Worm (Caenorhabditis elegans) whole organism, L1 larva: Measurements from ENCODE around the gene Y56A3A.7.
A peak's percentile ranks its signal among the peaks of the same experiment; 100 is the strongest.

ENCODE experiments used
- C04F5.9 ChIP-seq: sonication (generic microtip); optimal IDR thresholded peaks from 2 replicates; lab custom pipeline; 2016; ENCODE audit warnings: missing genetic modification characterization, missing compliant biosample characterization
- C16A3.4 ChIP-seq: fragments of 150-350 bp; optimal IDR thresholded peaks from 2 replicates; lab custom pipeline; 2014; ENCODE audit warnings: missing biosample characterization, missing genetic modification characterization
- F16B12.6 ChIP-seq: fragments of 150-350 bp; optimal IDR thresholded peaks from 2 replicates; lab custom pipeline; 2014; ENCODE audit warnings: missing biosample characterization, missing genetic modification characterization
- Y116A8C.19 ChIP-seq: sonication (generic microtip); optimal IDR thresholded peaks from 2 replicates; lab custom pipeline; 2016; ENCODE audit warnings: missing compliant biosample characterization, missing genetic modification characterization, borderline replicate concordance
- alr-1 ChIP-seq: fragments of 200-800 bp; sonication (Bioruptor generic); optimal IDR thresholded peaks from 2 replicates; lab custom pipeline; 2018; ENCODE audit warnings: borderline replicate concordance, mild to moderate bottlenecking, missing genetic modification characterization, missing compliant biosample characterization
- blmp-1 ChIP-seq: fragments of 150-350 bp; optimal IDR thresholded peaks from 2 replicates; lab custom pipeline; 2014; ENCODE audit warnings: missing biosample characterization, missing genetic modification characterization
- ceh-63 ChIP-seq: fragments of 200-800 bp; sonication (Bioruptor generic); optimal IDR thresholded peaks from 2 replicates; lab custom pipeline; 2018; ENCODE audit warnings: mild to moderate bottlenecking, missing genetic modification characterization, missing compliant biosample characterization
- ceh-8 ChIP-seq: fragments of 200-800 bp; sonication (Bioruptor generic); optimal IDR thresholded peaks from 2 replicates; lab custom pipeline; 2018; ENCODE audit warnings: mild to moderate bottlenecking, missing genetic modification characterization, moderate library complexity, missing compliant biosample characterization
- ceh-88 ChIP-seq: fragments of 200-800 bp; sonication (Bioruptor generic); IDR thresholded peaks from 2 replicates; pipeline ENCODE4 v1.3.6; 2022; ENCODE audit warnings: missing genetic modification characterization, missing compliant biosample characterization
- ceh-90 ChIP-seq: sonication (generic microtip); optimal IDR thresholded peaks from 2 replicates; lab custom pipeline; 2016; ENCODE audit warnings: missing genetic modification characterization, missing compliant biosample characterization
- dpl-1 ChIP-seq, 3 experiments: fragments of 150-350 bp in 2 of 3; sonication (generic microtip) in 1 of 3; optimal IDR thresholded peaks; 2 replicates each; lab custom pipeline; 2014 to 2017; ENCODE audit warnings: missing biosample characterization in 3 of 3, missing genetic modification characterization in 3 of 3, missing genetic modification reagents in 3 of 3
- egl-13 ChIP-seq: sonication (generic microtip); optimal IDR thresholded peaks from 2 replicates; lab custom pipeline; 2016; ENCODE audit warnings: missing genotype, missing genetic modification reagents, missing genetic modification characterization, missing compliant biosample characterization
- elt-2 ChIP-seq: sonication (generic microtip); optimal IDR thresholded peaks from 2 replicates; lab custom pipeline; 2016; ENCODE audit warnings: missing genetic modification characterization, mild to moderate bottlenecking, inconsistent platforms, missing compliant biosample characterization, missing genetic modification reagents
- elt-3 ChIP-seq, 6 experiments: fragments of 150-350 bp in 1 of 6; sonication (generic microtip); optimal IDR thresholded peaks; 2 replicates each; lab custom pipeline; 2017 to 2018; ENCODE audit warnings: missing biosample characterization in 6 of 6, missing genetic modification characterization in 6 of 6, inconsistent platforms in 1 of 6
- ets-5 ChIP-seq: fragments of 200-800 bp; sonication (Bioruptor generic); IDR thresholded peaks from 2 replicates; pipeline ENCODE4 v1.3.6; 2022; ENCODE audit warnings: missing genetic modification characterization, missing compliant biosample characterization
- fkh-4 ChIP-seq: sonication (generic microtip); optimal IDR thresholded peaks from 2 replicates; lab custom pipeline; 2016; ENCODE audit warnings: missing compliant biosample characterization, missing genetic modification characterization, borderline replicate concordance
- grh-1 ChIP-seq: fragments of 200-800 bp; sonication (Bioruptor generic); IDR thresholded peaks from 2 replicates; pipeline ENCODE4 v1.3.6; 2022; ENCODE audit warnings: missing genetic modification reagents, missing genetic modification characterization, missing compliant biosample characterization
- hlh-17 ChIP-seq: fragments of 200-800 bp; sonication (Bioruptor generic); optimal IDR thresholded peaks from 2 replicates; lab custom pipeline; 2018; ENCODE audit warnings: missing genetic modification characterization, mild to moderate bottlenecking, missing compliant biosample characterization, moderate library complexity, borderline replicate concordance
- hlh-4 ChIP-seq: sonication (generic microtip); optimal IDR thresholded peaks from 2 replicates; lab custom pipeline; 2016; ENCODE audit warnings: mild to moderate bottlenecking, missing genetic modification characterization, missing compliant biosample characterization
- hpl-2 ChIP-seq: fragments of 150-350 bp; optimal IDR thresholded peaks from 2 replicates; lab custom pipeline; 2014; ENCODE audit warnings: missing biosample characterization, missing genetic modification reagents, missing genetic modification characterization
- irx-1 ChIP-seq: sonication (generic microtip); optimal IDR thresholded peaks from 2 replicates; lab custom pipeline; 2016; ENCODE audit warnings: missing genetic modification characterization, missing compliant biosample characterization
- isw-1 ChIP-seq: fragments of 200-800 bp; sonication (Bioruptor generic); IDR thresholded peaks from 2 replicates; pipeline ENCODE4 v1.3.6; 2022; ENCODE audit warnings: missing genetic modification characterization, missing compliant biosample characterization
- lin-14 ChIP-seq: fragments of 200-800 bp; sonication (Bioruptor generic); optimal IDR thresholded peaks from 2 replicates; lab custom pipeline; 2018; ENCODE audit warnings: mild to moderate bottlenecking, missing genetic modification characterization, moderate library complexity, missing compliant biosample characterization
- lin-15B ChIP-seq: fragments of 150-350 bp; sonication (generic microtip); optimal IDR thresholded peaks from 3 replicates; lab custom pipeline; 2014; ENCODE audit warnings: missing biosample characterization, missing genetic modification characterization
- lir-3 ChIP-seq: sonication (generic microtip); optimal IDR thresholded peaks from 2 replicates; lab custom pipeline; 2016; ENCODE audit warnings: mild to moderate bottlenecking, missing genetic modification characterization, moderate library complexity, missing compliant biosample characterization; ENCODE audit not compliant: poor library complexity
- mab-9 ChIP-seq: fragments of 200-800 bp; sonication (Bioruptor generic); IDR thresholded peaks from 2 replicates; pipeline ENCODE4 v1.3.6; 2022; ENCODE audit warnings: missing genetic modification reagents, missing genetic modification characterization, missing compliant biosample characterization
- mef-2 ChIP-seq: fragments of 150-350 bp; optimal IDR thresholded peaks from 2 replicates; lab custom pipeline; 2014; ENCODE audit warnings: missing biosample characterization, missing genetic modification characterization
- mep-1 ChIP-seq: fragments of 150-350 bp; optimal IDR thresholded peaks from 2 replicates; lab custom pipeline; 2014; ENCODE audit warnings: missing biosample characterization, missing genetic modification characterization
- nhr-11 ChIP-seq: fragments of 150-350 bp; optimal IDR thresholded peaks from 2 replicates; lab custom pipeline; 2014; ENCODE audit warnings: missing biosample characterization, missing genetic modification characterization
- nhr-12 ChIP-seq: sonication (generic microtip); optimal IDR thresholded peaks from 2 replicates; lab custom pipeline; 2017; ENCODE audit warnings: missing biosample characterization, missing genetic modification characterization
- nhr-20 ChIP-seq: sonication (generic microtip); optimal IDR thresholded peaks from 2 replicates; lab custom pipeline; 2016; ENCODE audit warnings: mild to moderate bottlenecking, missing genetic modification characterization, missing compliant biosample characterization
- nhr-237 ChIP-seq: fragments of 150-350 bp; optimal IDR thresholded peaks from 2 replicates; lab custom pipeline; 2014; ENCODE audit warnings: missing biosample characterization, missing genetic modification characterization
- nhr-47 ChIP-seq: sonication (generic microtip); optimal IDR thresholded peaks from 2 replicates; lab custom pipeline; 2016; ENCODE audit warnings: mild to moderate bottlenecking, missing genetic modification characterization, moderate library complexity, missing compliant biosample characterization
- nhr-71 ChIP-seq: sonication (generic microtip); optimal IDR thresholded peaks from 2 replicates; lab custom pipeline; 2016; ENCODE audit warnings: mild to moderate bottlenecking, missing genetic modification characterization, moderate library complexity, missing compliant biosample characterization
- nhr-77 ChIP-seq: fragments of 150-350 bp; optimal IDR thresholded peaks from 2 replicates; lab custom pipeline; 2014; ENCODE audit warnings: missing biosample characterization, missing genetic modification characterization
- nhr-85 ChIP-seq: sonication (generic microtip); peaks from one replicate; lab custom pipeline; 2016; ENCODE audit warnings: missing genetic modification characterization, inconsistent platforms, missing compliant biosample characterization
- nhr-90 ChIP-seq: sonication (generic microtip); optimal IDR thresholded peaks from 2 replicates; lab custom pipeline; 2016; ENCODE audit warnings: mild to moderate bottlenecking, missing genetic modification characterization, missing compliant biosample characterization; ENCODE audit not compliant: poor library complexity
- pax-3 ChIP-seq: fragments of 200-800 bp; sonication (Bioruptor generic); optimal IDR thresholded peaks from 2 replicates; lab custom pipeline; 2018; ENCODE audit warnings: mild to moderate bottlenecking, missing genetic modification characterization, moderate library complexity, missing compliant biosample characterization
- pqm-1 ChIP-seq: sonication (generic microtip); optimal IDR thresholded peaks from 3 replicates; lab custom pipeline; 2017; ENCODE audit warnings: missing biosample characterization, missing genetic modification characterization
- skn-1 ChIP-seq: fragments of 150-350 bp; optimal IDR thresholded peaks from 2 replicates; lab custom pipeline; 2014; ENCODE audit warnings: missing biosample characterization, missing genetic modification characterization
- snpc-4 ChIP-seq: fragments of 150-350 bp; optimal IDR thresholded peaks from 2 replicates; lab custom pipeline; 2014; ENCODE audit warnings: missing biosample characterization, missing genetic modification characterization
- sox-4 ChIP-seq: sonication (generic microtip); optimal IDR thresholded peaks from 2 replicates; lab custom pipeline; 2016; ENCODE audit warnings: missing genetic modification characterization, missing compliant biosample characterization
- sptf-1 ChIP-seq: fragments of 150-350 bp; optimal IDR thresholded peaks from 2 replicates; lab custom pipeline; 2014; ENCODE audit warnings: missing biosample characterization, missing genetic modification characterization
- sup-37 ChIP-seq: fragments of 200-800 bp; sonication (Bioruptor generic); optimal IDR thresholded peaks from 2 replicates; lab custom pipeline; 2018; ENCODE audit warnings: mild to moderate bottlenecking, missing genetic modification characterization, missing compliant biosample characterization
- swsn-7 ChIP-seq: sonication (generic microtip); optimal IDR thresholded peaks from 2 replicates; lab custom pipeline; 2016; ENCODE audit warnings: missing genetic modification characterization, missing compliant biosample characterization
- tbx-2 ChIP-seq: sonication (generic microtip); optimal IDR thresholded peaks from 2 replicates; lab custom pipeline; 2016; ENCODE audit warnings: missing genetic modification characterization, missing compliant biosample characterization
- tlp-1 ChIP-seq: fragments of 150-350 bp; optimal IDR thresholded peaks from 2 replicates; lab custom pipeline; 2014; ENCODE audit warnings: missing biosample characterization, missing genetic modification characterization
- unc-30 ChIP-seq: sonication (generic microtip); optimal IDR thresholded peaks from 2 replicates; lab custom pipeline; 2017; ENCODE audit warnings: missing biosample characterization, missing genetic modification characterization
- unc-62 ChIP-seq: fragments of 150-350 bp; optimal IDR thresholded peaks from 2 replicates; lab custom pipeline; 2014; ENCODE audit warnings: missing biosample characterization, missing genetic modification reagents, missing genetic modification characterization
- unc-86 ChIP-seq: sonication (generic microtip); optimal IDR thresholded peaks from 2 replicates; lab custom pipeline; 2016; ENCODE audit warnings: missing genetic modification characterization, missing compliant biosample characterization
- vab-15 ChIP-seq: sonication (generic microtip); optimal IDR thresholded peaks from 2 replicates; lab custom pipeline; 2017; ENCODE audit warnings: missing genotype, mild to moderate bottlenecking, missing genetic modification characterization, missing compliant biosample characterization
- xbp-1 ChIP-seq: sonication (generic microtip); optimal IDR thresholded peaks from 2 replicates; lab custom pipeline; 2016; ENCODE audit warnings: missing genetic modification characterization, missing compliant biosample characterization
- zag-1 ChIP-seq: fragments of 150-350 bp; optimal IDR thresholded peaks from 2 replicates; lab custom pipeline; 2014; ENCODE audit warnings: missing biosample characterization, missing genetic modification characterization
- zip-4 ChIP-seq: fragments of 200-800 bp; sonication (Bioruptor generic); optimal IDR thresholded peaks from 2 replicates; lab custom pipeline; 2018; ENCODE audit warnings: mild to moderate bottlenecking, missing genetic modification characterization, moderate library complexity, missing compliant biosample characterization

Y56A3A.7 gene

DNA sequence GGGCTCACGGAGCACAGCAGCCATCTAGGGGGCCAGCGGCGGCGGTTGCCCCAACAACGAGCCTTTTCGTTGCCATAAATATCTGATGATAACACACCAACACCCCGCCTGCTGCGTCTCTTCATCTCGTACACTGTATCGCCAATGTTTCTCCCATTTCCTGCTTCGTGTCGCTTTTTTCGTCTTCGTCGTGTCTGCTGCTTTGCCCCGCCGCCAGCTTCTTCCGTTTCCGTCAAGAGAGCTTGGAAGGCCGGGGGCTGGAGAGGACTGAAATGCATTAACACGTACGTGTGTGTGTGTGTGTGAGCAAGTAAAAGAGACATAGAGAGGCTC is 10.9 kb downstream of the Y56A3A.7 start (continued):
- TF ChIP-seq ceh-8 (GFP tag; lab: Kevin White, UChicago) (no peak), swsn-7 (tag; lab: Kevin White, UChicago) (peak; percentile 45), nhr-11 (tag; lab: Kevin White, UChicago) (no peak), xbp-1 (tag; lab: Kevin White, UChicago) (peak; percentile 9), skn-1 (no peak), dpl-1 (GFP tag; optimal IDR thresholded peaks at IDR 0.05; lab: Kevin White, UChicago) (no peak), blmp-1 (tag; lab: Kevin White, UChicago) (no peak), unc-30 (tag; lab: Kevin White, UChicago) (no peak), ceh-63 (GFP tag; lab: Kevin White, UChicago) (no peak), irx-1 (tag; lab: Kevin White, UChicago) (no peak), lir-3 (no peak), unc-62 (no peak), F16B12.6 (tag; lab: Kevin White, UChicago) (no peak), nhr-47 (peak; percentile 65), hlh-17 (GFP tag; lab: Kevin White, UChicago) (no peak), nhr-77 (tag; lab: Kevin White, UChicago) (no peak), sox-4 (tag; lab: Kevin White, UChicago) (peak; percentile 27), nhr-90 (tag; lab: Kevin White, UChicago) (no peak), Y116A8C.19 (tag; lab: Kevin White, UChicago) (no peak), nhr-85 (no peak), sptf-1 (tag; lab: Kevin White, UChicago) (no peak), ceh-88 (no peak), ets-5 (GFP tag; lab: Robert Waterston, UW) (no peak), pqm-1 (no peak), hpl-2 (GFP tag; lab: Kevin White, UChicago) (no peak), elt-3 (tag; optimal IDR thresholded peaks at IDR 0.05; lab: Kevin White, UChicago) (no peak), mab-9 (GFP tag; lab: Robert Waterston, UW) (no peak), grh-1 (no peak), ceh-90 (tag; lab: Kevin White, UChicago) (no peak), zag-1 (tag; lab: Kevin White, UChicago) (no peak), isw-1 (peak; percentile 11), alr-1 (tag; lab: Kevin White, UChicago) (no peak), nhr-71 (tag; lab: Kevin White, UChicago) (peak; percentile 60), mef-2 (peak; percentile 1), lin-15B (tag; lab: Kevin White, UChicago) (no peak), pax-3 (tag; lab: Kevin White, UChicago) (peak; percentile 23), nhr-20 (tag; lab: Kevin White, UChicago) (no peak), mep-1 (tag; lab: Kevin White, UChicago) (no peak), egl-13 (tag; lab: Kevin White, UChicago) (peak; percentile 75), zip-4 (GFP tag; lab: Kevin White, UChicago) (no peak), snpc-4 (peak; percentile 14), hlh-4 (no peak), tbx-2 (peak; percentile 12), unc-86 (tag; lab: Kevin White, UChicago) (peak; percentile 18), fkh-4 (tag; lab: Kevin White, UChicago) (no peak), tlp-1 (tag; lab: Kevin White, UChicago) (no peak), nhr-12 (tag; lab: Kevin White, UChicago) (no peak), C16A3.4 (no peak), sup-37 (GFP tag; lab: Kevin White, UChicago) (no peak), nhr-237 (no peak), vab-15 (tag; lab: Kevin White, UChicago) (no peak), C04F5.9 (tag; lab: Kevin White, UChicago) (no peak), elt-2 (tag; lab: Kevin White, UChicago) (no peak), lin-14 (GFP tag; lab: Kevin White, UChicago) (peak; percentile 86)
